Fruit fly (Drosophila melanogaster) whole organism: ENCODE data around the gene Son.

Experiments used
- CG8478 ChIP-seq: fragments of >200 bp; optimal IDR thresholded peaks from 2 replicates; lab custom pipeline; 2018; ENCODE audit warnings: inconsistent platforms
- Dll ChIP-seq: fragments of >200 bp; optimal IDR thresholded peaks from 2 replicates; lab custom pipeline; 2017
- EcR ChIP-seq, 2 experiments: fragments of >200 bp; optimal IDR thresholded peaks; 2 replicates each; lab custom pipeline; 2017; ENCODE audit warnings: missing biosample characterization in 2 of 2, missing genetic modification characterization in 2 of 2, missing genetic modification reagents in 2 of 2
- pan ChIP-seq: fragments of >200 bp; optimal IDR thresholded peaks from 2 replicates; lab custom pipeline; 2017
- psq ChIP-seq: fragments of >200 bp; optimal IDR thresholded peaks from 2 replicates; lab custom pipeline; 2017
- usp ChIP-seq: fragments of >200 bp; optimal IDR thresholded peaks from 2 replicates; lab custom pipeline; 2017; ENCODE audit warnings: missing biosample characterization, missing genetic modification characterization, mixed read lengths

Son gene

dm6 chr3R:9571523-9571922, 6.3 kb upstream of the Son start, which contains the start of gene CG9396:
CG9396 (minus strand) TSS chr3R:9571623.
- no peak for TF ChIP-seq psq (lab: Kevin White, UChicago)
- TF ChIP-seq CG8478, result no peak
- no peak for TF ChIP-seq usp (GFP tag; lab: Kevin White, UChicago)
- no peak for TF ChIP-seq Dll (lab: Kevin White, UChicago)
- no peak for TF ChIP-seq pan (lab: Kevin White, UChicago)
- no peak for TF ChIP-seq EcR (GFP tag; optimal IDR thresholded peaks at IDR 0.05; lab: Kevin White, UChicago)

dm6 chr3R:9572929-9573811, 4.7 kb upstream of the Son start:
- TF ChIP-seq psq (lab: Kevin White, UChicago) (no peak), usp (GFP tag; lab: Kevin White, UChicago) (no peak), pan (lab: Kevin White, UChicago) (no peak), CG8478 (no peak)

- TF ChIP-seq pan (lab: Kevin White, UChicago), result no peak
- no peak for TF ChIP-seq psq (lab: Kevin White, UChicago)
- TF ChIP-seq Dll (lab: Kevin White, UChicago), result no peak
- no peak for TF ChIP-seq EcR (GFP tag; optimal IDR thresholded peaks at IDR 0.05; lab: Kevin White, UChicago)
- no peak for TF ChIP-seq CG8478
- TF ChIP-seq usp (GFP tag; lab: Kevin White, UChicago), result no peak
Measured at dm6 chr3R:9573812-9574587, 3.8 kb upstream of the Son start, which contains the start of gene CG9399. CG9399 (minus strand) TSS chr3R:9574211.

- TF ChIP-seq Dll (lab: Kevin White, UChicago) (no peak), psq (lab: Kevin White, UChicago) (no peak), CG8478 (no peak), EcR (GFP tag; optimal IDR thresholded peaks at IDR 0.05; lab: Kevin White, UChicago) (no peak), usp (GFP tag; lab: Kevin White, UChicago) (no peak), pan (lab: Kevin White, UChicago) (no peak)
Measured at dm6 chr3R:9581089-9581520, 3.3 kb downstream of the Son start, which contains the start of gene CG8301. CG8301 (plus strand) TSS chr3R:9581306.

dm6 chr3R:9581973-9582372, 4.1 kb downstream of the Son start:
- TF ChIP-seq CG8478 (no peak), pan (lab: Kevin White, UChicago) (no peak), EcR (GFP tag; optimal IDR thresholded peaks at IDR 0.05; lab: Kevin White, UChicago) (no peak), psq (lab: Kevin White, UChicago) (no peak), Dll (lab: Kevin White, UChicago) (no peak), usp (GFP tag; lab: Kevin White, UChicago) (no peak)

dm6 chr3R:9583122-9583521, 5.3 kb downstream of the Son start, which contains the start of gene CG33654:
CG33654 (minus strand) TSS chr3R:9583222.
- TF ChIP-seq psq (lab: Kevin White, UChicago), result no peak
- TF ChIP-seq EcR (GFP tag; optimal IDR thresholded peaks at IDR 0.05; lab: Kevin White, UChicago), result no peak
- no peak for TF ChIP-seq CG8478
- no peak for TF ChIP-seq pan (lab: Kevin White, UChicago)
- TF ChIP-seq usp (GFP tag; lab: Kevin White, UChicago), result no peak
- TF ChIP-seq Dll (lab: Kevin White, UChicago), result no peak

- TF ChIP-seq CG8478, result no peak
- TF ChIP-seq usp (GFP tag; lab: Kevin White, UChicago), result no peak
- no peak for TF ChIP-seq Dll (lab: Kevin White, UChicago)
- no peak for TF ChIP-seq EcR (GFP tag; optimal IDR thresholded peaks at IDR 0.05; lab: Kevin White, UChicago)
- TF ChIP-seq psq (lab: Kevin White, UChicago), result no peak
- TF ChIP-seq pan (lab: Kevin White, UChicago), result no peak
Measured at dm6 chr3R:9586663-9587248, 8.9 kb downstream of the Son start, which contains the start of gene P58IPK. P58IPK (plus strand) TSS chr3R:9586942.

DNA sequence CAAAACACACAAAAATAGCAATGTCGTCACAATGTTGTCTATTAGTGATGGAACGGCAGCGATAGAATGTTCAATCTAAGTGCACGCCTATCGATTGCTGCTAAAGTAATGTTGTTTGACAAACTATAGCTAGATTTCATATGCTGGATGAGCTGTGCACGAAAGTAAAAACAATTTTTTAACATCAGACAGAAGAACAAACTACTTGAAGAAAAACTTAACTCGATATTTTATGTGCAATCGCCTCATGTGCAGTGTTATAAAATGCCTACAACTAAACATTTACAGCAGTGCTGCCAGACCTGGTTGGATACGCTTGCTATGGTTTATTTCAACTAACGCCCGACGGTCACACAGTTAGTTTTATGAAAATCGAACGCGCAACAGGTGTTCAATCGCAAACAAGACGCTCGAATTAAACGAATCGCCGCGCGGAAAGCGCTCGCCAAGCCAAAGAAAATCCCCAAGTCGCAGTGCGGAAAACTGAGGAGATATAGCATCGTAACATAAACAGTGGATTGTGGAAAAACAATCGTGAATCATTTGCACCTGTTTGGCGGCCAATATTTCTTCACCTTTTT, 13.2 kb downstream of the Son start, which contains the start of the genes bocks and CG8312:
bocks (minus strand) TSS at position 51 of the 581 bp plus-strand sequence.
CG8312 (plus strand) TSS at position 358 of the 581 bp plus-strand sequence.
- TF ChIP-seq psq (lab: Kevin White, UChicago) (no peak), usp (GFP tag; lab: Kevin White, UChicago) (no peak), EcR (GFP tag; optimal IDR thresholded peaks at IDR 0.05; lab: Kevin White, UChicago) (no peak), Dll (lab: Kevin White, UChicago) (no peak), CG8478 (no peak), pan (lab: Kevin White, UChicago) (no peak)

dm6 chr3R:9591769-9592388, 14.0 kb downstream of the Son start:
- TF ChIP-seq psq (lab: Kevin White, UChicago) (no peak), Dll (lab: Kevin White, UChicago) (no peak), CG8478 (no peak), EcR (GFP tag; optimal IDR thresholded peaks at IDR 0.05; lab: Kevin White, UChicago) (no peak), pan (lab: Kevin White, UChicago) (no peak), usp (GFP tag; lab: Kevin White, UChicago) (no peak)
